Fruit fly (Drosophila melanogaster) whole organism, embryonic: Measurements from ENCODE around the gene CG32425.

Experiments
- CG12219 ChIP-seq: fragments of 200-800 bp; sonication (Bioruptor generic); optimal IDR thresholded peaks from 3 replicates; lab custom pipeline; 2018; ENCODE audit warnings: missing biosample characterization, mild to moderate bottlenecking, missing genetic modification characterization
- Lpt ChIP-seq: fragments of >200 bp; optimal IDR thresholded peaks from 2 replicates; lab custom pipeline; 2018; ENCODE audit warnings: missing biosample characterization, missing genetic modification characterization
- crc ChIP-seq: fragments of 200-800 bp; sonication (Bioruptor generic); optimal IDR thresholded peaks from 2 replicates; lab custom pipeline; 2016; ENCODE audit warnings: missing biosample characterization, missing genetic modification characterization
- exex ChIP-seq: fragments of 200-800 bp; sonication (Bioruptor generic); optimal IDR thresholded peaks from 4 replicates; lab custom pipeline; 2018; ENCODE audit warnings: missing biosample characterization, mild to moderate bottlenecking, missing genetic modification characterization, moderate library complexity
- gcm ChIP-seq: fragments of 200-800 bp; sonication (Bioruptor generic); optimal IDR thresholded peaks from 2 replicates; lab custom pipeline; 2019; ENCODE audit warnings: missing biosample characterization, mild to moderate bottlenecking, missing genetic modification characterization, moderate library complexity
- gfzf ChIP-seq: fragments of 200-800 bp; sonication (Bioruptor generic); optimal IDR thresholded peaks from 2 replicates; lab custom pipeline; 2016; ENCODE audit warnings: missing biosample characterization, mild to moderate bottlenecking, missing genetic modification characterization, moderate library complexity
- kay ChIP-seq: fragments of 200-800 bp; sonication (Bioruptor generic); optimal IDR thresholded peaks from 2 replicates; lab custom pipeline; 2016; ENCODE audit warnings: missing biosample characterization, missing genetic modification characterization

dm6 chr3L:20497124-20497996 is at the start of gene CG32425:
- TF ChIP-seq Lpt (GFP tag; lab: Kevin White, UChicago) (no peak), crc (GFP tag; lab: Kevin White, UChicago) (no peak), CG12219 (GFP tag; lab: Kevin White, UChicago) (no peak), exex (tag; lab: Kevin White, UChicago) (peak; percentile 80), gfzf (peak; percentile 47), kay (no peak), gcm (GFP tag; lab: Kevin White, UChicago) (no peak)
